Worm (Caenorhabditis elegans) whole organism, young adult: Measurements from ENCODE around the gene asb-1.

Experiments used
- B0336.3 ChIP-seq: fragments of 200-800 bp; sonication (Bioruptor generic); IDR thresholded peaks from 2 replicates; pipeline ENCODE4 v1.3.6; 2022; ENCODE audit warnings: missing genetic modification characterization, missing compliant biosample characterization
- F23B12.7 ChIP-seq: sonication (generic microtip); optimal IDR thresholded peaks from 2 replicates; lab custom pipeline; 2017; ENCODE audit warnings: missing genetic modification characterization, mild to moderate bottlenecking, missing compliant biosample characterization, antibody characterized with exemption, moderate library complexity; ENCODE audit not compliant: insufficient read depth
- F37B4.10 ChIP-seq: fragments of 200-800 bp; sonication (Bioruptor generic); IDR thresholded peaks from 2 replicates; pipeline ENCODE4 v1.3.6; 2022; ENCODE audit warnings: missing genetic modification characterization, missing compliant biosample characterization
- K12H6.12 ChIP-seq: fragments of 200-800 bp; sonication (Bioruptor generic); optimal IDR thresholded peaks from 2 replicates; lab custom pipeline; 2018; ENCODE audit warnings: mild to moderate bottlenecking, missing genetic modification characterization, missing compliant biosample characterization
- Y95B8A.8 ChIP-seq: fragments of 200-800 bp; sonication (Bioruptor generic); IDR thresholded peaks from 2 replicates; pipeline ENCODE4 v1.3.6; 2022; ENCODE audit warnings: missing genetic modification reagents, missing genetic modification characterization, missing compliant biosample characterization
- aptf-2 ChIP-seq: fragments of 200-800 bp; sonication (Bioruptor generic); conservative IDR thresholded peaks from 2 replicates; pipeline ENCODE4 v1.3.6; 2022; ENCODE audit warnings: missing genetic modification reagents, missing genetic modification characterization, missing compliant biosample characterization
- athp-1 ChIP-seq: sonication (generic microtip); optimal IDR thresholded peaks from 2 replicates; lab custom pipeline; 2017; ENCODE audit warnings: mild to moderate bottlenecking, missing genetic modification characterization, missing compliant biosample characterization
- attf-3 ChIP-seq: fragments of 200-800 bp; sonication (Bioruptor generic); conservative IDR thresholded peaks from 2 replicates; pipeline ENCODE4 v1.3.6; 2022; ENCODE audit warnings: missing genetic modification reagents, missing genetic modification characterization, missing compliant biosample characterization
- attf-5 ChIP-seq: fragments of 200-800 bp; sonication (Bioruptor generic); optimal IDR thresholded peaks from 2 replicates; lab custom pipeline; 2018; ENCODE audit warnings: mild to moderate bottlenecking, missing genetic modification characterization, missing compliant biosample characterization
- bed-1 ChIP-seq: fragments of 200-800 bp; sonication (Bioruptor generic); IDR thresholded peaks from 2 replicates; pipeline ENCODE4 v1.3.6; 2022; ENCODE audit warnings: missing genetic modification reagents, missing genetic modification characterization, missing compliant biosample characterization
- ccch-3 ChIP-seq: fragments of 200-800 bp; sonication (Bioruptor generic); optimal IDR thresholded peaks from 2 replicates; lab custom pipeline; 2018; ENCODE audit warnings: mild to moderate bottlenecking, missing genetic modification characterization, missing compliant biosample characterization
- dpl-1 ChIP-seq: fragments of 150-350 bp; optimal IDR thresholded peaks from 2 replicates; lab custom pipeline; 2014; ENCODE audit warnings: missing biosample characterization, missing genetic modification reagents, missing genetic modification characterization
- efl-1 ChIP-seq: fragments of 150-350 bp; optimal IDR thresholded peaks from 2 replicates; lab custom pipeline; 2014; ENCODE audit warnings: missing biosample characterization, missing genetic modification reagents, missing genetic modification characterization
- egrh-3 ChIP-seq: fragments of 200-800 bp; sonication (Bioruptor generic); IDR thresholded peaks from 2 replicates; pipeline ENCODE4 v1.3.6; 2022; ENCODE audit warnings: missing genetic modification reagents, missing genetic modification characterization, missing compliant biosample characterization
- fkh-3 ChIP-seq: sonication (generic microtip); optimal IDR thresholded peaks from 2 replicates; lab custom pipeline; 2016; ENCODE audit warnings: mild to moderate bottlenecking, missing genetic modification characterization, missing compliant biosample characterization
- hlh-26 ChIP-seq: fragments of 200-800 bp; sonication (Bioruptor generic); conservative IDR thresholded peaks from 2 replicates; pipeline ENCODE4 v1.3.6; 2022; ENCODE audit warnings: missing genetic modification reagents, missing genetic modification characterization, missing compliant biosample characterization
- hmg-20 ChIP-seq: fragments of 200-800 bp; sonication (Bioruptor generic); IDR thresholded peaks from 2 replicates; pipeline ENCODE4 v1.3.6; 2022; ENCODE audit warnings: missing genetic modification reagents, missing genetic modification characterization, missing compliant biosample characterization
- hsf-1 ChIP-seq: fragments of 200-800 bp; sonication (Bioruptor generic); IDR thresholded peaks from 2 replicates; pipeline ENCODE4 v1.3.6; 2022; ENCODE audit warnings: missing genetic modification reagents, missing genetic modification characterization, missing compliant biosample characterization
- let-607 ChIP-seq, 2 experiments: fragments of 200-800 bp in 1 of 2; sonication (Bioruptor generic) in 1 of 2; sonication (generic microtip) in 1 of 2; optimal IDR thresholded peaks; 2 replicates each; lab custom pipeline; 2016 to 2018; ENCODE audit warnings: mild to moderate bottlenecking in 2 of 2, missing compliant biosample characterization in 2 of 2, missing genetic modification characterization in 2 of 2, moderate library complexity in 2 of 2, missing genotype in 1 of 2
- lin-35 ChIP-seq, 3 experiments: fragments of 150-350 bp in 2 of 3; sonication (generic microtip) in 1 of 3; optimal IDR thresholded peaks; 2 replicates each; lab custom pipeline; 2014 to 2018; ENCODE audit warnings: missing biosample characterization in 3 of 3, missing genetic modification characterization in 3 of 3, missing genetic modification reagents in 3 of 3
- lir-1 ChIP-seq: fragments of 200-800 bp; sonication (Bioruptor generic); conservative IDR thresholded peaks from 2 replicates; pipeline ENCODE4 v1.3.6; 2022; ENCODE audit warnings: missing genetic modification reagents, missing genetic modification characterization, missing compliant biosample characterization
- madf-3 ChIP-seq: fragments of 200-800 bp; sonication (Bioruptor generic); IDR thresholded peaks from 2 replicates; pipeline ENCODE4 v1.3.6; 2022; ENCODE audit warnings: missing genetic modification reagents, missing genetic modification characterization, missing compliant biosample characterization
- nfya-2 ChIP-seq: fragments of 200-800 bp; sonication (Bioruptor generic); IDR thresholded peaks from 2 replicates; pipeline ENCODE4 v1.3.6; 2022; ENCODE audit warnings: missing genetic modification reagents, missing genetic modification characterization, missing compliant biosample characterization
- nfyb-1 ChIP-seq: fragments of 200-800 bp; sonication (Bioruptor generic); IDR thresholded peaks from 2 replicates; pipeline ENCODE4 v1.3.6; 2022; ENCODE audit warnings: missing genetic modification reagents, missing genetic modification characterization, missing compliant biosample characterization
- nhr-120 ChIP-seq: fragments of 200-800 bp; sonication (Bioruptor generic); IDR thresholded peaks from 2 replicates; pipeline ENCODE4 v1.3.6; 2022; ENCODE audit warnings: missing genetic modification characterization, missing compliant biosample characterization
- nhr-80 ChIP-seq: sonication (generic microtip); optimal IDR thresholded peaks from 2 replicates; lab custom pipeline; 2016; ENCODE audit warnings: missing genetic modification characterization, missing compliant biosample characterization
- nhr-90 ChIP-seq: sonication (generic microtip); optimal IDR thresholded peaks from 2 replicates; lab custom pipeline; 2016; ENCODE audit warnings: missing genotype, mild to moderate bottlenecking, missing genetic modification characterization, missing compliant biosample characterization
- repo-1 ChIP-seq: sonication (generic microtip); optimal IDR thresholded peaks from 2 replicates; lab custom pipeline; 2017; ENCODE audit warnings: mild to moderate bottlenecking, missing genetic modification characterization, missing compliant biosample characterization
- snpc-4 ChIP-seq, 5 experiments: fragments of 150-350 bp in 1 of 5; sonication (generic microtip) in 4 of 5; optimal IDR thresholded peaks; 2 replicates each; lab custom pipeline; 2014 to 2018; ENCODE audit warnings: missing genetic modification characterization in 5 of 5, missing biosample characterization in 3 of 5, antibody characterized with exemption in 2 of 5, mild to moderate bottlenecking in 2 of 5, missing compliant biosample characterization in 2 of 5, missing genotype in 2 of 5, moderate library complexity in 2 of 5, missing genetic modification reagents in 1 of 5
- zim-3 ChIP-seq: sonication (generic microtip); optimal IDR thresholded peaks from 2 replicates; lab custom pipeline; 2017; ENCODE audit warnings: mild to moderate bottlenecking, missing genetic modification characterization, moderate library complexity, missing compliant biosample characterization
- ztf-25 ChIP-seq: fragments of 200-800 bp; sonication (Bioruptor generic); IDR thresholded peaks from 2 replicates; pipeline ENCODE4 v1.3.6; 2022; ENCODE audit warnings: missing genetic modification reagents, missing genetic modification characterization, missing compliant biosample characterization
- ztf-26 ChIP-seq: sonication (generic microtip); optimal IDR thresholded peaks from 2 replicates; lab custom pipeline; 2017; ENCODE audit warnings: missing genetic modification characterization, missing compliant biosample characterization
- ztf-3 ChIP-seq: fragments of 200-800 bp; sonication (Bioruptor generic); optimal IDR thresholded peaks from 2 replicates; lab custom pipeline; 2018; ENCODE audit warnings: mild to moderate bottlenecking, missing genetic modification characterization, missing compliant biosample characterization

Gene asb-1

DNA sequence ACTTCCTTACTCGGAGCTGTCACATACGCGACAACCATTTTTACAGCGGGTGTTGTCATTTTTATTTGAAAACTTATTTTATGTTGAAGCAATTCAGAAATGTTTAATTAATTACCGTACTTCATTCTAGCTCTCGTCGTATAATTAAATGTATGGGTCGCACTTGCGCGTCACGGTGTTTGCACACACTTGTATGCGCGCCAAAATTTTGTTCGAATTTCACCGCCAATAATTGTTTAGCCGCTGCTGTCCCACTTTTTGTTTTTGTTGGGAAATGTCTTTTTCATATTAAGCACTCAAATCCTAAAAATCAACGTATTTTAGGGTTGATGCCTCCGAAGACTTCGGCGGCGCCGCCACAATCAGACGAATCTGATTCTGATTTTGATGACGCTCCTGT, 8.4 kb downstream of the asb-1 start, which contains the start of the genes F35G12.7 and smc-4 (continued):
- no peak for TF ChIP-seq ztf-3 (GFP tag; lab: Kevin White, UChicago)
- peak in 1 of 3 experiments; percentile 62 for TF ChIP-seq lin-35 (GFP tag; optimal IDR thresholded peaks at IDR 0.05; lab: Kevin White, UChicago)
- TF ChIP-seq efl-1 (GFP tag; lab: Kevin White, UChicago) = peak; percentile 94
- TF ChIP-seq dpl-1 (GFP tag; lab: Kevin White, UChicago) = peak; percentile 87
- TF ChIP-seq madf-3 = peak; percentile 82; the same call in 1 of the 2 replicates
- no peak for TF ChIP-seq nhr-120 (GFP tag; lab: Robert Waterston, UW)
- no peak for TF ChIP-seq B0336.3 (GFP tag; lab: Robert Waterston, UW)
- TF ChIP-seq ccch-3 (GFP tag; lab: Kevin White, UChicago) = no peak
- TF ChIP-seq repo-1 = no peak
- TF ChIP-seq let-607 (tag; optimal IDR thresholded peaks at IDR 0.05; lab: Kevin White, UChicago) = no peak
- no peak for TF ChIP-seq Y95B8A.8 (GFP tag; lab: Robert Waterston, UW)
- TF ChIP-seq nhr-90 (tag; lab: Kevin White, UChicago) = no peak
- no peak for TF ChIP-seq nfya-2 (GFP tag; lab: Robert Waterston, UW)
- no peak for TF ChIP-seq hmg-20 (GFP tag; lab: Robert Waterston, UW)
- TF ChIP-seq attf-3 = no peak

ce11 chrIII:4584068-4584566, 11.5 kb downstream of the asb-1 start, which contains the start of gene F35G12.5:
Gene F35G12.5, plus strand, starts transcription at chrIII:4584118.
- TF ChIP-seq lir-1 (GFP tag; lab: Robert Waterston, UW) (no peak), nfyb-1 (GFP tag; lab: Robert Waterston, UW) (peak; percentile 81), athp-1 (tag; lab: Kevin White, UChicago) (no peak), bed-1 (GFP tag; lab: Robert Waterston, UW) (no peak), K12H6.12 (tag; lab: Kevin White, UChicago) (no peak)

DNA sequence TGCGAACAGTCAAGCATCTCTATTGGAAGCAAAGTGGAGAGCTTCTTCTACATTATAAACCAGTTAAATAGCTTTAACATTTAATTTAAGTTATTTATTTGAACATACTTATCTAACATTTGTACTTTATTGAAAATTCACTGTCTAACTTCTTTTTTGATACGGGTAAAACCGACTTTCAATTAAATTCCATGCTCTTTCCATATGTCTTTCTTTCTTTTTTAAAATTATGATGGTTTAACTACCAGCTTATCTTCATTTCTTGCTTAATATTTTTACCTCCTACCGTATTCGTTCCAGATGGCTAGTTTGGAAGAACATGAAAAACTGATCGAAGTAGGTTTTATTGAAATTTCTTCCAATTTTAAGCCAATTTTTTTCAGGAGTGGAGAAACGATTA, 14.1 kb downstream of the asb-1 start, which contains the start of gene F35G12.12:
Gene F35G12.12 (plus strand): TSS at position 301 of the 400 bp plus-strand sequence.
- no peak for TF ChIP-seq zim-3 (tag; lab: Kevin White, UChicago)
- no peak for TF ChIP-seq fkh-3 (tag; lab: Kevin White, UChicago)
- no peak for TF ChIP-seq repo-1
- TF ChIP-seq ccch-3 (GFP tag; lab: Kevin White, UChicago) = no peak
- no peak for TF ChIP-seq hsf-1 (GFP tag; lab: Robert Waterston, UW)
- TF ChIP-seq athp-1 (tag; lab: Kevin White, UChicago) = no peak
- no peak for TF ChIP-seq hlh-26 (GFP tag; lab: Robert Waterston, UW)
- no peak for TF ChIP-seq F37B4.10
- TF ChIP-seq aptf-2 (GFP tag; lab: Robert Waterston, UW) = no peak
- no peak for TF ChIP-seq egrh-3 (GFP tag; lab: Robert Waterston, UW)

- TF ChIP-seq attf-5 (GFP tag; lab: Kevin White, UChicago) (peak; percentile 15), nhr-80 (tag; lab: Kevin White, UChicago) (peak; percentile 28), ztf-25 (GFP tag; lab: Robert Waterston, UW) (no peak), snpc-4 (GFP tag; optimal IDR thresholded peaks at IDR 0.05; lab: Kevin White, UChicago) (no peak), snpc-4 (tag; optimal IDR thresholded peaks at IDR 0.05; lab: Kevin White, UChicago) (peak in 2 of 4 experiments; percentile 22 to 26), F23B12.7 (tag; lab: Kevin White, UChicago) (peak; percentile 52), ztf-26 (no peak)
Measured at ce11 chrIII:4578385-4578903, 17.2 kb downstream of the asb-1 start, which contains the start of the genes sel-5 and wdr-48. Gene sel-5, minus strand, starts transcription at chrIII:4578437. Gene wdr-48, plus strand, starts transcription at chrIII:4578853.
